Worm (Caenorhabditis elegans) whole organism, mixed stage, embryonic: ENCODE results near the gene srh-257.

Experiments
- M03D4.4 ChIP-seq: sonication (generic microtip); optimal IDR thresholded peaks from 2 replicates; lab custom pipeline; 2017; ENCODE audit warnings: mild to moderate bottlenecking, missing genetic modification characterization, missing compliant biosample characterization
- bed-3 ChIP-seq: fragments of 200-800 bp; sonication (Bioruptor generic); optimal IDR thresholded peaks from 3 replicates; lab custom pipeline; 2018; ENCODE audit warnings: mild to moderate bottlenecking, missing genetic modification characterization, moderate library complexity, missing compliant biosample characterization
- ceh-39 ChIP-seq: fragments of 150-350 bp; optimal IDR thresholded peaks from 2 replicates; lab custom pipeline; 2014; ENCODE audit warnings: missing biosample characterization, missing genetic modification characterization
- ceh-43 ChIP-seq: fragments of 200-800 bp; sonication (Bioruptor generic); optimal IDR thresholded peaks from 2 replicates; lab custom pipeline; 2018; ENCODE audit warnings: mild to moderate bottlenecking, missing genetic modification characterization, moderate library complexity, missing compliant biosample characterization
- ceh-83 ChIP-seq: fragments of 200-800 bp; sonication (Bioruptor generic); optimal IDR thresholded peaks from 2 replicates; lab custom pipeline; 2018; ENCODE audit warnings: mild to moderate bottlenecking, missing genetic modification characterization, missing compliant biosample characterization
- ces-1 ChIP-seq: fragments of 150-350 bp; optimal IDR thresholded peaks from 2 replicates; lab custom pipeline; 2014; ENCODE audit warnings: missing biosample characterization, missing genetic modification reagents, missing genetic modification characterization
- cnd-1 ChIP-seq: fragments of 200-800 bp; sonication (Bioruptor generic); optimal IDR thresholded peaks from 2 replicates; lab custom pipeline; 2018; ENCODE audit warnings: mild to moderate bottlenecking, missing genetic modification characterization, missing compliant biosample characterization
- drap-1 ChIP-seq: fragments of 200-800 bp; sonication (Bioruptor generic); optimal IDR thresholded peaks from 3 replicates; lab custom pipeline; 2018; ENCODE audit warnings: mild to moderate bottlenecking, missing genetic modification characterization, missing compliant biosample characterization
- elt-3 ChIP-seq: fragments of 150-350 bp; optimal IDR thresholded peaks from 2 replicates; lab custom pipeline; 2014; ENCODE audit warnings: missing biosample characterization, missing genetic modification characterization
- ham-2 ChIP-seq: fragments of 200-800 bp; sonication (Bioruptor generic); optimal IDR thresholded peaks from 2 replicates; lab custom pipeline; 2018; ENCODE audit warnings: mild to moderate bottlenecking, missing genetic modification characterization, missing compliant biosample characterization
- hlh-1 ChIP-seq: fragments of 150-350 bp; optimal IDR thresholded peaks from 2 replicates; lab custom pipeline; 2014; ENCODE audit warnings: missing biosample characterization, missing genetic modification reagents, missing genetic modification characterization
- lin-13 ChIP-seq: fragments of 150-350 bp; optimal IDR thresholded peaks from 2 replicates; lab custom pipeline; 2014; ENCODE audit warnings: missing biosample characterization, missing genetic modification characterization
- lin-32 ChIP-seq: fragments of 200-800 bp; sonication (Bioruptor generic); optimal IDR thresholded peaks from 2 replicates; lab custom pipeline; 2018; ENCODE audit warnings: mild to moderate bottlenecking, missing genetic modification characterization, missing compliant biosample characterization
- lsy-2 ChIP-seq: fragments of 150-350 bp; optimal IDR thresholded peaks from 2 replicates; lab custom pipeline; 2014; ENCODE audit warnings: missing biosample characterization, missing genetic modification characterization
- mab-5 ChIP-seq: fragments of 150-350 bp; optimal IDR thresholded peaks from 2 replicates; lab custom pipeline; 2014; ENCODE audit warnings: missing biosample characterization, missing genetic modification characterization
- mep-1 ChIP-seq: fragments of 150-350 bp; optimal IDR thresholded peaks from 2 replicates; lab custom pipeline; 2017; ENCODE audit warnings: missing biosample characterization, missing genetic modification reagents, missing genetic modification characterization, inconsistent platforms
- mls-2 ChIP-seq: sonication (generic microtip); optimal IDR thresholded peaks from 2 replicates; lab custom pipeline; 2016; ENCODE audit warnings: mild to moderate bottlenecking, missing genetic modification characterization, moderate library complexity, missing compliant biosample characterization
- nhr-12 ChIP-seq: fragments of 150-350 bp; optimal IDR thresholded peaks from 2 replicates; lab custom pipeline; 2014; ENCODE audit warnings: missing biosample characterization, missing genetic modification characterization
- nhr-2 ChIP-seq: fragments of 150-350 bp; optimal IDR thresholded peaks from 2 replicates; lab custom pipeline; 2014; ENCODE audit warnings: missing biosample characterization, missing genetic modification characterization
- nhr-237 ChIP-seq: fragments of 150-350 bp; optimal IDR thresholded peaks from 2 replicates; lab custom pipeline; 2014; ENCODE audit warnings: missing biosample characterization, missing genetic modification characterization
- nhr-28 ChIP-seq: fragments of 150-350 bp; optimal IDR thresholded peaks from 2 replicates; lab custom pipeline; 2014; ENCODE audit warnings: missing biosample characterization, missing genetic modification characterization
- nhr-76 ChIP-seq: sonication (generic microtip); optimal IDR thresholded peaks from 2 replicates; lab custom pipeline; 2017; ENCODE audit warnings: missing biosample characterization, missing genetic modification characterization
- pha-4 ChIP-seq: fragments of 150-350 bp; optimal IDR thresholded peaks from 2 replicates; lab custom pipeline; 2018; ENCODE audit warnings: missing biosample characterization, missing genetic modification reagents, missing genetic modification characterization
- sem-2 ChIP-seq: fragments of 200-800 bp; sonication (Bioruptor generic); optimal IDR thresholded peaks from 2 replicates; lab custom pipeline; 2018; ENCODE audit warnings: mild to moderate bottlenecking, missing genetic modification characterization, missing compliant biosample characterization
- snpc-4 ChIP-seq: fragments of 150-350 bp; optimal IDR thresholded peaks from 2 replicates; lab custom pipeline; 2014; ENCODE audit warnings: missing biosample characterization, missing genetic modification characterization
- sptf-1 ChIP-seq: sonication (generic microtip); optimal IDR thresholded peaks from 2 replicates; lab custom pipeline; 2017; ENCODE audit warnings: mild to moderate bottlenecking, missing genetic modification characterization, moderate library complexity, missing compliant biosample characterization
- tbx-8 ChIP-seq: fragments of 200-800 bp; sonication (Bioruptor generic); optimal IDR thresholded peaks from 2 replicates; lab custom pipeline; 2018; ENCODE audit warnings: mild to moderate bottlenecking, missing genetic modification characterization, moderate library complexity, missing compliant biosample characterization
- unc-120 ChIP-seq: sonication (generic microtip); optimal IDR thresholded peaks from 2 replicates; lab custom pipeline; 2017; ENCODE audit warnings: missing genetic modification characterization, missing compliant biosample characterization; ENCODE audit not compliant: poor library complexity, severe bottlenecking
- unc-39 ChIP-seq: fragments of 150-350 bp; optimal IDR thresholded peaks from 2 replicates; lab custom pipeline; 2014; ENCODE audit warnings: missing biosample characterization, missing genetic modification characterization
- unc-62 ChIP-seq: fragments of 150-350 bp; optimal IDR thresholded peaks from 2 replicates; lab custom pipeline; 2014; ENCODE audit warnings: missing biosample characterization, missing genetic modification reagents, missing genetic modification characterization
- ztf-11 ChIP-seq: fragments of 150-350 bp; optimal IDR thresholded peaks from 2 replicates; lab custom pipeline; 2014; ENCODE audit warnings: missing biosample characterization, missing genetic modification characterization

srh-257 gene

DNA sequence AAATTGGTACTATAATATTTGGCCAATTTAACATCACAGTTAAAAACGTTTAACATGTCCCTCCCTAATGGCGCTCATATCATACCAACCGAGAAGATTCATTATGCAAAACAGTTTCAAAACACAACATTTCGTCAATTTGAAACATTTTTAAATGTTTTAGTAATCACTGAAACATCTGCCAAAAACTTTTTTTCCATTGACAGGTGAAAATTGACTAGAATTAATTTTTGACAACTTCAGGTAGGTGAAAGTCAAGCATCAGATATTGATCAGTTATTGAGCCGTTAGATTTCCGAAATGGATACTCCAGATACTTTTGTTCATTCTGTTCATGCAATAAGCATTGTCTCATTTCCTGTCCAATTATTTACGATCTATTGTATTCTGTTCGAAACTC, at the start of gene srh-257:
Gene srh-257, plus strand, starts transcription at position 301 of the 400 bp plus-strand sequence.
- TF ChIP-seq nhr-28 (tag; lab: Kevin White, UChicago) (no peak), ceh-39 (tag; lab: Kevin White, UChicago) (no peak), snpc-4 (tag; lab: Kevin White, UChicago) (no peak), nhr-76 (no peak), ces-1 (GFP tag; lab: Kevin White, UChicago) (no peak), cnd-1 (tag; lab: Kevin White, UChicago) (no peak)
- TF ChIP-seq, all 35 proteins: peak for 0

- peak; percentile 32 for TF ChIP-seq hlh-1
Measured at ce11 chrV:15361412-15361811, 45.6 kb upstream of the srh-257 start, which contains the start of gene ech-1.1. Gene ech-1.1 (minus strand): TSS chrV:15361512.

DNA sequence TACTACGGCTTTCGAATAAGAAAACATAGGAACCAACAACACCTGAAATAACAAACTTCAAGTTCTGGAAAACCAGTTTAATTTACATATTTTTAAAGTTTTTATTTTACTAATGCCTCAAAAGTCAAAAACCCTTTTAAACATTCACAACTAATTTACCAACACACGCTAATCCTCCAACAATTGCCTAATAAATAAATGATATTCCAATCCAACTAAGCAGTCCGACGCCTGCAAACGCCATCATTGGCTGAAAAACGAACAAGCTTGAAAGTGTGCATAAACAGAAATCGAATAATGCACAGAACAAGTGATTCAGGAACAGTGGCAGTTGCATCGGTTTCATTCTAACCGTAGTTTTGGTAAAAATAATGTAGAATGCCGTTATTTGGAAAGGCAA, 39.3 kb upstream of the srh-257 start:
- TF ChIP-seq lsy-2 (no peak), unc-62 (no peak), unc-39 (no peak), nhr-2 (tag; lab: Kevin White, UChicago) (no peak), unc-120 (no peak), sptf-1 (tag; lab: Kevin White, UChicago) (no peak), lin-32 (GFP tag; lab: Kevin White, UChicago) (no peak), ztf-11 (tag; lab: Kevin White, UChicago) (no peak), ham-2 (GFP tag; lab: Kevin White, UChicago) (no peak), elt-3 (tag; lab: Kevin White, UChicago) (no peak)

DNA sequence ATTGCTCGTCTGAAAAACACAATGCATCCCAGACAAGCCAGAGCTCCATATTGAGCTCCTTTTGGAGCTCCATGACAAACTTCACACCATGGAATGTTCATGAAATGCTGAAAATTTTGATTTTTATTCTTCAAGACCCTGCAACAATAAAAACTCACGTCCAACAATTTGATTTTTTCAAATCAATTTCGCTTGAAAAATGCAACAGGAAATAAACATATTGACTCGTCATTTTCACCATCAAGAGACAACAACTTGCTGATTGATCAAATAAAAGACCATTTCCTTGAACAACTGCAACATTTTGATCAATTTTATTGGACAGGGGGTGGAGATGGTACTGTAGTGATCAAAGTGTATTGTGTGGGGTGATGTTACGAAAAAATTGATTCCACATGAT, 37.3 kb upstream of the srh-257 start, which contains the start of gene nhr-269:
Gene nhr-269, minus strand, starts transcription at position 101 of the 400 bp plus-strand sequence.
- TF ChIP-seq mls-2 (tag; lab: Kevin White, UChicago) (no peak), ces-1 (GFP tag; lab: Kevin White, UChicago) (no peak), cnd-1 (tag; lab: Kevin White, UChicago) (no peak)

DNA sequence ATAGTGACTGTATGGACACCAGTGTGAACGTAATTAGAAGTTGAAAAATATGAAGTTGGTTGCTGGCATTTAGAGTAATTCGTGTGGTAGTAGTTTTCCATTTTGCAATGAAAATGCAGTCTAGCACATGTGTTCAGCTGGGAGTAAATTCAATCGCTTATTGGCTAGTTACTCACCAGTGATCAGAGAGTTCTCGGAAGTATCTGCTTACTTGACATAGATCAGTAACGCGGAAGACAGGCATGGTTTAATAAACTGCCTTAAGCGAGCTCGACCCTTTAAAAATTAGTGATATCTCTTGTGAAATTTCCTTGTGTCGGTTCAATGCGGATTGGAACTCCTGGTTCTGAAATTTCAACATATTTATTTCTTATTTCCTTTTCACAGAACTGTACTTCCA, 30.8 kb upstream of the srh-257 start, which contains the start of gene srh-52:
Gene srh-52, minus strand, starts transcription at position 101 of the 400 bp plus-strand sequence.
- no peak for TF ChIP-seq lin-32 (GFP tag; lab: Kevin White, UChicago)
- TF ChIP-seq unc-120 = no peak
- TF ChIP-seq M03D4.4 (tag; lab: Kevin White, UChicago) = no peak
- no peak for TF ChIP-seq sptf-1 (tag; lab: Kevin White, UChicago)
- no peak for TF ChIP-seq pha-4 (tag; lab: Kevin White, UChicago)
- TF ChIP-seq mab-5 (tag; lab: Kevin White, UChicago) = no peak
- no peak for TF ChIP-seq nhr-76
- TF ChIP-seq ceh-83 (GFP tag; lab: Kevin White, UChicago) = no peak
- no peak for TF ChIP-seq bed-3 (GFP tag; lab: Kevin White, UChicago)
- no peak for TF ChIP-seq nhr-12 (tag; lab: Kevin White, UChicago)
- no peak for TF ChIP-seq nhr-237
- TF ChIP-seq ceh-43 (GFP tag; lab: Kevin White, UChicago) = no peak
- TF ChIP-seq unc-39 = no peak
- TF ChIP-seq ham-2 (GFP tag; lab: Kevin White, UChicago) = no peak

ce11 chrV:15377903-15378302, 29.1 kb upstream of the srh-257 start, which contains the start of gene srh-122:
Gene srh-122 (minus strand): TSS chrV:15378003.
- TF ChIP-seq mls-2 (tag; lab: Kevin White, UChicago) (no peak), unc-39 (no peak), nhr-28 (tag; lab: Kevin White, UChicago) (no peak), drap-1 (GFP tag; lab: Kevin White, UChicago) (no peak), lin-13 (no peak), nhr-12 (tag; lab: Kevin White, UChicago) (no peak), ces-1 (GFP tag; lab: Kevin White, UChicago) (no peak), ztf-11 (tag; lab: Kevin White, UChicago) (no peak), cnd-1 (tag; lab: Kevin White, UChicago) (no peak), M03D4.4 (tag; lab: Kevin White, UChicago) (no peak), unc-62 (no peak), ceh-83 (GFP tag; lab: Kevin White, UChicago) (no peak), sem-2 (GFP tag; lab: Kevin White, UChicago) (no peak), mep-1 (tag; lab: Kevin White, UChicago) (no peak), nhr-2 (tag; lab: Kevin White, UChicago) (no peak), lsy-2 (no peak), tbx-8 (no peak)
